Worm (Caenorhabditis elegans) whole organism, mixed stage, embryonic: Measurements from ENCODE around the gene C45G9.5.

Experiments used
- bed-3 ChIP-seq: fragments of 200-800 bp; sonication (Bioruptor generic); optimal IDR thresholded peaks from 3 replicates; lab custom pipeline; 2018; ENCODE audit warnings: mild to moderate bottlenecking, missing genetic modification characterization, moderate library complexity, missing compliant biosample characterization
- blmp-1 ChIP-seq: fragments of 150-350 bp; optimal IDR thresholded peaks from 2 replicates; lab custom pipeline; 2014; ENCODE audit warnings: missing biosample characterization, missing genetic modification characterization
- ceh-39 ChIP-seq: fragments of 150-350 bp; optimal IDR thresholded peaks from 2 replicates; lab custom pipeline; 2014; ENCODE audit warnings: missing biosample characterization, missing genetic modification characterization
- ceh-43 ChIP-seq: fragments of 200-800 bp; sonication (Bioruptor generic); optimal IDR thresholded peaks from 2 replicates; lab custom pipeline; 2018; ENCODE audit warnings: mild to moderate bottlenecking, missing genetic modification characterization, moderate library complexity, missing compliant biosample characterization
- ceh-83 ChIP-seq: fragments of 200-800 bp; sonication (Bioruptor generic); optimal IDR thresholded peaks from 2 replicates; lab custom pipeline; 2018; ENCODE audit warnings: mild to moderate bottlenecking, missing genetic modification characterization, missing compliant biosample characterization
- ces-1 ChIP-seq: fragments of 150-350 bp; optimal IDR thresholded peaks from 2 replicates; lab custom pipeline; 2014; ENCODE audit warnings: missing biosample characterization, missing genetic modification reagents, missing genetic modification characterization
- cnd-1 ChIP-seq: fragments of 200-800 bp; sonication (Bioruptor generic); optimal IDR thresholded peaks from 2 replicates; lab custom pipeline; 2018; ENCODE audit warnings: mild to moderate bottlenecking, missing genetic modification characterization, missing compliant biosample characterization
- drap-1 ChIP-seq: fragments of 200-800 bp; sonication (Bioruptor generic); optimal IDR thresholded peaks from 3 replicates; lab custom pipeline; 2018; ENCODE audit warnings: mild to moderate bottlenecking, missing genetic modification characterization, missing compliant biosample characterization
- elt-1 ChIP-seq: sonication (generic microtip); optimal IDR thresholded peaks from 2 replicates; lab custom pipeline; 2017; ENCODE audit warnings: missing genetic modification characterization, mild to moderate bottlenecking, missing compliant biosample characterization, antibody characterized with exemption, moderate library complexity, borderline replicate concordance; ENCODE audit not compliant: insufficient read depth
- elt-3 ChIP-seq: fragments of 150-350 bp; optimal IDR thresholded peaks from 2 replicates; lab custom pipeline; 2014; ENCODE audit warnings: missing biosample characterization, missing genetic modification characterization
- flh-1 ChIP-seq: fragments of 200-800 bp; sonication (Bioruptor generic); optimal IDR thresholded peaks from 2 replicates; lab custom pipeline; 2018; ENCODE audit warnings: mild to moderate bottlenecking, missing genetic modification characterization, moderate library complexity, missing compliant biosample characterization
- ham-2 ChIP-seq: fragments of 200-800 bp; sonication (Bioruptor generic); optimal IDR thresholded peaks from 2 replicates; lab custom pipeline; 2018; ENCODE audit warnings: mild to moderate bottlenecking, missing genetic modification characterization, missing compliant biosample characterization
- hlh-1 ChIP-seq: fragments of 150-350 bp; optimal IDR thresholded peaks from 2 replicates; lab custom pipeline; 2014; ENCODE audit warnings: missing biosample characterization, missing genetic modification reagents, missing genetic modification characterization
- lin-13 ChIP-seq: fragments of 150-350 bp; optimal IDR thresholded peaks from 2 replicates; lab custom pipeline; 2014; ENCODE audit warnings: missing biosample characterization, missing genetic modification characterization
- lin-32 ChIP-seq: fragments of 200-800 bp; sonication (Bioruptor generic); optimal IDR thresholded peaks from 2 replicates; lab custom pipeline; 2018; ENCODE audit warnings: mild to moderate bottlenecking, missing genetic modification characterization, missing compliant biosample characterization
- lsy-2 ChIP-seq: fragments of 150-350 bp; optimal IDR thresholded peaks from 2 replicates; lab custom pipeline; 2014; ENCODE audit warnings: missing biosample characterization, missing genetic modification characterization
- mep-1 ChIP-seq: fragments of 150-350 bp; optimal IDR thresholded peaks from 2 replicates; lab custom pipeline; 2017; ENCODE audit warnings: missing biosample characterization, missing genetic modification reagents, missing genetic modification characterization, inconsistent platforms
- mls-2 ChIP-seq: sonication (generic microtip); optimal IDR thresholded peaks from 2 replicates; lab custom pipeline; 2016; ENCODE audit warnings: mild to moderate bottlenecking, missing genetic modification characterization, moderate library complexity, missing compliant biosample characterization
- nhr-12 ChIP-seq: fragments of 150-350 bp; optimal IDR thresholded peaks from 2 replicates; lab custom pipeline; 2014; ENCODE audit warnings: missing biosample characterization, missing genetic modification characterization
- nhr-2 ChIP-seq: fragments of 150-350 bp; optimal IDR thresholded peaks from 2 replicates; lab custom pipeline; 2014; ENCODE audit warnings: missing biosample characterization, missing genetic modification characterization
- nhr-237 ChIP-seq: fragments of 150-350 bp; optimal IDR thresholded peaks from 2 replicates; lab custom pipeline; 2014; ENCODE audit warnings: missing biosample characterization, missing genetic modification characterization
- nhr-28 ChIP-seq: fragments of 150-350 bp; optimal IDR thresholded peaks from 2 replicates; lab custom pipeline; 2014; ENCODE audit warnings: missing biosample characterization, missing genetic modification characterization
- nhr-76 ChIP-seq: sonication (generic microtip); optimal IDR thresholded peaks from 2 replicates; lab custom pipeline; 2017; ENCODE audit warnings: missing biosample characterization, missing genetic modification characterization
- sem-2 ChIP-seq: fragments of 200-800 bp; sonication (Bioruptor generic); optimal IDR thresholded peaks from 2 replicates; lab custom pipeline; 2018; ENCODE audit warnings: mild to moderate bottlenecking, missing genetic modification characterization, missing compliant biosample characterization
- snpc-4 ChIP-seq: fragments of 150-350 bp; optimal IDR thresholded peaks from 2 replicates; lab custom pipeline; 2014; ENCODE audit warnings: missing biosample characterization, missing genetic modification characterization
- sptf-1 ChIP-seq: sonication (generic microtip); optimal IDR thresholded peaks from 2 replicates; lab custom pipeline; 2017; ENCODE audit warnings: mild to moderate bottlenecking, missing genetic modification characterization, moderate library complexity, missing compliant biosample characterization
- tbx-8 ChIP-seq: fragments of 200-800 bp; sonication (Bioruptor generic); optimal IDR thresholded peaks from 2 replicates; lab custom pipeline; 2018; ENCODE audit warnings: mild to moderate bottlenecking, missing genetic modification characterization, moderate library complexity, missing compliant biosample characterization
- unc-120 ChIP-seq: sonication (generic microtip); optimal IDR thresholded peaks from 2 replicates; lab custom pipeline; 2017; ENCODE audit warnings: missing genetic modification characterization, missing compliant biosample characterization; ENCODE audit not compliant: poor library complexity, severe bottlenecking
- unc-39 ChIP-seq: fragments of 150-350 bp; optimal IDR thresholded peaks from 2 replicates; lab custom pipeline; 2014; ENCODE audit warnings: missing biosample characterization, missing genetic modification characterization
- zip-8 ChIP-seq: fragments of 150-350 bp; optimal IDR thresholded peaks from 2 replicates; lab custom pipeline; 2014; ENCODE audit warnings: missing biosample characterization, missing genetic modification characterization
- ztf-11 ChIP-seq: fragments of 150-350 bp; optimal IDR thresholded peaks from 2 replicates; lab custom pipeline; 2014; ENCODE audit warnings: missing biosample characterization, missing genetic modification characterization

The C45G9.5 gene

DNA sequence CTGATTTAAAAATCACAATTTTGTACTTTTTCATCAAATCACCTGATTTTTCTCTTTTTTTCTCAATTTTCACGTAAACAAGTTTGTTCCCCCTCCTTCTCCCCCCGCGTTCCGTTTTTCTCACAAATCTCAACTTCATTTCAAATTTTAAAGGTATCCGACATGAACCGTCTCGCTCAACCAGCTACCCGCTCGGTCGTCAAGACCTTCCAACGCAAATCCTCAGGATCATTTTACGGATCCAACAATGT is 33.6 kb downstream of the C45G9.5 start, which contains the start of gene cox-6A:
Gene cox-6A (plus strand): TSS at position 152 of the 251 bp plus-strand sequence.
- TF ChIP-seq blmp-1 (no peak), lsy-2 (tag; lab: Kevin White, UChicago) (no peak), ceh-39 (tag; lab: Kevin White, UChicago) (no peak), ceh-83 (GFP tag; lab: Kevin White, UChicago) (no peak), cnd-1 (tag; lab: Kevin White, UChicago) (no peak)

DNA sequence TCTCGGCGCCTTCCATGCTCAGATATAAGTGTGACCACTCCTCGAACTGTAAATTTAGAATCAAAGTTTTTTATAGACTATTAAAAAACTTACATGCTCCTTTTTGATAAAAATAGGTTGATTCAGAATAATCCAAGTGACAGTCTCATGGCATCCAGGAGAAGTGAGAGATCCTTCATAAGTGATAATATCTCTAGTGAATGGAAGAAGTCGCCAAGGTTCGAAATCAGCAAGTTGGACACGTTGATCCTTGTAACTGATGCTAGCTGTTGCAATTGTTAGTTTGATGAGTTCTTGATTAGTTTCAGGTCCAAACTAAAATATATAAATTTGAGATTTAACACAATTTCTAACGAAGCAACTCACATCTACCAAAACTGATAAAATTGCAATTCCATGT is 35.4 kb downstream of the C45G9.5 start:
- TF ChIP-seq nhr-12 (tag; lab: Kevin White, UChicago) (no peak), cnd-1 (tag; lab: Kevin White, UChicago) (no peak), sptf-1 (tag; lab: Kevin White, UChicago) (no peak), nhr-76 (tag; lab: Kevin White, UChicago) (no peak), ces-1 (no peak), lin-32 (GFP tag; lab: Kevin White, UChicago) (no peak), bed-3 (GFP tag; lab: Kevin White, UChicago) (no peak), nhr-28 (tag; lab: Kevin White, UChicago) (no peak), mls-2 (tag; lab: Kevin White, UChicago) (no peak), ztf-11 (tag; lab: Kevin White, UChicago) (no peak), snpc-4 (tag; lab: Kevin White, UChicago) (no peak), hlh-1 (tag; lab: Kevin White, UChicago) (no peak), sem-2 (no peak), mep-1 (tag; lab: Kevin White, UChicago) (no peak), elt-1 (tag; lab: Kevin White, UChicago) (no peak), elt-3 (tag; lab: Kevin White, UChicago) (no peak), nhr-2 (tag; lab: Kevin White, UChicago) (no peak), lin-13 (no peak), lsy-2 (tag; lab: Kevin White, UChicago) (no peak), ceh-43 (no peak)
- TF ChIP-seq, all 35 proteins: peak for 0

DNA sequence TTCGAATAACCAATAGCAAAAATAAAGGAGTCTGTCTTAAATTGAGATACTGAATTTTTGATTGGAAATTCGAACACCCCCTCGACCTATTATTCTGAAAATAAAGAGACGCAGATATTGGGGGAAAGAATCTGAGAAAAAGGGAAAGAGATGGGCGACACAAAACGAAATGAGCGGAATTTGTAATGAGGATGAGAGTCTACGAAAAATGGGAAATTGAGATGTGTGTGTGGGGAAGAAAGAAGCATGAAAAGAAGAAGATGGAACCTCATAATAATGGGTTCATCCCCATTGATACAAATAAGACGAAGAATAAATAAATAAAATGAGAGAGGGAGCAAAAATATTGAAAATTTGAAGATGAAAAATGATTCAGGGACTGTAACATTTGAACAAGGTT is 37.6 kb downstream of the C45G9.5 start, which contains the start of gene cah-1:
Gene cah-1 (minus strand): TSS at position 101 of the 400 bp plus-strand sequence.
- TF ChIP-seq elt-1 (tag; lab: Kevin White, UChicago) (no peak), ceh-83 (GFP tag; lab: Kevin White, UChicago) (no peak), mep-1 (tag; lab: Kevin White, UChicago) (no peak), ces-1 (peak; percentile 0), lin-13 (no peak), lsy-2 (tag; lab: Kevin White, UChicago) (no peak), nhr-237 (tag; lab: Kevin White, UChicago) (no peak), zip-8 (tag; lab: Kevin White, UChicago) (no peak)
- TF ChIP-seq, all 35 proteins: peak for 1

DNA sequence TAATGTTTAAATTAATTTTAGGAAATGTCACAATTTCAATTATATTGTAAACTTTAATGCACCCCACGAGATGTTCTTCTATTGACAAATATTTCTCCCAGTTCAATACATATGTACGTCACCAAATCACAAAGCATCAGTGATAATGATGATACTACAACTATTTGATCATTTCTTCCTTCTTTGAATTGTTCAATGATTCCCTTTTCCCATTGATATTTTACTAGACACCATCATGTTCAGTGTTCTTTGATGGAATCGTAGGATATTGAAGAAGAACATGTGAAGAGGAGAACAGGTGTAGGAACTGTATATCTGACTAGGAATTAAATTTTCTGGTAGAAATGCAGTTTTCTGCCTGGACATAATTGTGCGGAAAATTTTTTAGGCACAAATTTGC is 41.6 kb downstream of the C45G9.5 start:
- TF ChIP-seq snpc-4 (tag; lab: Kevin White, UChicago), result no peak
- TF ChIP-seq ceh-39 (tag; lab: Kevin White, UChicago), result no peak
- no peak for TF ChIP-seq elt-3 (tag; lab: Kevin White, UChicago)
- TF ChIP-seq unc-120 (tag; lab: Kevin White, UChicago), result no peak
- TF ChIP-seq, all 35 proteins: peak for 0

DNA sequence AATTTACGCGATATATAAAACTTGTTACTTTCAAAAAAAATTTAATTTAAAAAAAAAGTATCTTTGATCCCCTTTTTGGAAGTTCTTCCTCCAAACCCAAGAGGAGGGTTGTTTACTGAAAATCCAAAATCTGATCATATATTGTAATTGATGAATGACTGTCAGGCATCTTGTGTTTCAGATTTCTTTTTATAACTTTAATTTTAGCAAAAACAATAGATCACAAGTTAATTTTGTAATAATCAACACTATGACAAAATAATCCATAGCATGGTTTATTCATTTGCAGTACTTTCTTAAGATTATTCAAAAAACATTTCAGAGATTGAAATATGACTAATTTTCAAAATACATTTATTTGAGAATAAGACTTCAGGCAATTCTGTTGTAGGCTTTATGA is 44.4 kb downstream of the C45G9.5 start:
- TF ChIP-seq ceh-39 (tag; lab: Kevin White, UChicago) (no peak), unc-39 (tag; lab: Kevin White, UChicago) (no peak), ham-2 (GFP tag; lab: Kevin White, UChicago) (no peak), mep-1 (tag; lab: Kevin White, UChicago) (no peak), tbx-8 (GFP tag; lab: Kevin White, UChicago) (no peak), flh-1 (GFP tag; lab: Kevin White, UChicago) (no peak), unc-120 (tag; lab: Kevin White, UChicago) (no peak), drap-1 (GFP tag; lab: Kevin White, UChicago) (no peak), zip-8 (tag; lab: Kevin White, UChicago) (no peak), bed-3 (GFP tag; lab: Kevin White, UChicago) (no peak)
